Worm (Caenorhabditis elegans): ENCODE measurements around the gene clc-20.

clc-20 gene

DNA sequence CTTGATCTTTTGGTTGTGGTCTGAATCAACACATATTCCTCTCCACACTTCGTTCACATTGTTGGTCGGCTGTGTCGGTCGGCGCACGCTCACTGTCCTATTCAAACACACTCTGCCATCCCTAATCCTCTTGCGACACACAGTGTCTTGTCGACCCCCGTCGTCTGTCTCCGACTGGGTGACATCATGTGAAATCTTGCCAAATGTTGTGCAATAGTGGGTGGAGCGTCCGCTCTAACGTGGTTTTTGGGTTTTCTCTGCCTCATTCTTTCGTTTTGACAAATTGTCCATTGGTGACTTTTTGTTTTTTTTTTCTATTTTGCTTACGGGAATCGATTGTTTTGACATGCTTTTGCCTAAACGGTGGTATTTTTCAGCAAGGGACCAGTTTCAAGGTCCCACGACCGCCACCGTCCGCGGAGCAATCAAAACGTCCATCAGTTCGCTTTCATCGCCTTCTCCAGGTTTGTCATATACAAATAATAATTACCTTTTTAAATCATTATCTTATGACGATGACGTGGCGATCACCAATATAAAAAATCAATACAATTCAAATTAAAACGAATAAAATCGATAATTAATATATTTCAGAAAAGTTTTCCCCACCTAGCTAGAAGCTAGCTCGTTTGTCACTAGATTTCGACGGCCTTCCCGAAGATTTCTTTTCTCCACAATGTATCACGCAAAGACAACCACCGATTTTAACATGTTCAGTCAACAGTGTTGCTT is 38.5 kb upstream of the clc-20 start (continued):
- peak; percentile 43 for TF ChIP-seq ceh-90 (tag; optimal IDR thresholded peaks at IDR 0.05)
- TF ChIP-seq fkh-8 (tag; optimal IDR thresholded peaks at IDR 0.05), result peak; percentile 94
- peak; percentile 84 for TF ChIP-seq nhr-90 (tag; optimal IDR thresholded peaks at IDR 0.05; ENCODE audit: poor library complexity)
- TF ChIP-seq nhr-11 (tag; optimal IDR thresholded peaks at IDR 0.05), result peak; percentile 84
- TF ChIP-seq ces-1 (GFP tag; optimal IDR thresholded peaks at IDR 0.05), result no peak
- peak; percentile 86 for TF ChIP-seq rnt-1 (tag; optimal IDR thresholded peaks at IDR 0.05)
- TF ChIP-seq C34B4.2 (tag; optimal IDR thresholded peaks at IDR 0.05), result no peak
- TF ChIP-seq hpl-2 (GFP tag; optimal IDR thresholded peaks at IDR 0.05), result peak; percentile 56
- TF ChIP-seq C04F5.9 (tag; optimal IDR thresholded peaks at IDR 0.05), result no peak
- TF ChIP-seq zip-4 (GFP tag; optimal IDR thresholded peaks at IDR 0.05), result peak; percentile 92
- TF ChIP-seq nhr-85 (tag), result peak; percentile 97
- peak; percentile 83 for TF ChIP-seq isw-1 (GFP tag; IDR thresholded peaks at IDR 0.05)
- TF ChIP-seq Y116A8C.19 (tag; optimal IDR thresholded peaks at IDR 0.05; ENCODE audit: borderline replicate concordance), result no peak
- TF ChIP-seq lin-35 (GFP tag; optimal IDR thresholded peaks at IDR 0.05), result peak; percentile 79 to 89
- TF ChIP-seq dpl-1 (GFP tag; optimal IDR thresholded peaks at IDR 0.05), result peak; percentile 67 to 68 (median 67)
- peak; percentile 45; the same call in 1 of the 2 replicates for TF ChIP-seq ceh-88 (GFP tag; IDR thresholded peaks at IDR 0.05)
- TF ChIP-seq nhr-20 (tag; optimal IDR thresholded peaks at IDR 0.05), result peak; percentile 91
- TF ChIP-seq lin-39 (tag; optimal IDR thresholded peaks at IDR 0.05), result no peak
- no peak for TF ChIP-seq nhr-84 (tag; optimal IDR thresholded peaks at IDR 0.05)
- TF ChIP-seq vab-15 (tag; optimal IDR thresholded peaks at IDR 0.05), result no peak
- TF ChIP-seq unc-98 (GFP tag; IDR thresholded peaks at IDR 0.05), result no peak; the same call in 1 of the 2 replicates
- peak; percentile 63; the same call in 1 of the 2 replicates for TF ChIP-seq mab-9 (GFP tag; IDR thresholded peaks at IDR 0.05)
- TF ChIP-seq sptf-1 (tag; optimal IDR thresholded peaks at IDR 0.05), result no peak
- no peak for TF ChIP-seq nhr-76 (tag; optimal IDR thresholded peaks at IDR 0.05)
- no peak for TF ChIP-seq lin-15B (tag; optimal IDR thresholded peaks at IDR 0.05)
- peak; percentile 91 for TF ChIP-seq lin-13 (GFP tag; optimal IDR thresholded peaks at IDR 0.05)
- TF ChIP-seq ztf-11 (tag; optimal IDR thresholded peaks at IDR 0.05), result peak in 1 of 2 experiments; percentile 11
- TF ChIP-seq elt-2 (tag; optimal IDR thresholded peaks at IDR 0.05), result peak; percentile 63
- TF ChIP-seq nhr-19 (GFP tag; conservative IDR thresholded peaks at IDR 0.05), result peak; percentile 83
- TF ChIP-seq swsn-7 (tag; optimal IDR thresholded peaks at IDR 0.05), result peak; percentile 93
- TF ChIP-seq ama-1 (optimal IDR thresholded peaks at IDR 0.05), result peak; percentile 80
- peak; percentile 80 for TF ChIP-seq unc-130 (tag; optimal IDR thresholded peaks at IDR 0.05)
- peak; percentile 90 for TF ChIP-seq nhr-237 (tag; optimal IDR thresholded peaks at IDR 0.05)
- peak; percentile 85 for TF ChIP-seq fos-1 (tag; optimal IDR thresholded peaks at IDR 0.05)
- TF ChIP-seq unc-62 (GFP tag; optimal IDR thresholded peaks at IDR 0.05), result no peak
- TF ChIP-seq C16A3.4 (tag; optimal IDR thresholded peaks at IDR 0.05), result peak; percentile 94
- TF ChIP-seq lin-14 (GFP tag; optimal IDR thresholded peaks at IDR 0.05), result peak; percentile 99
- peak; percentile 75 to 97 (median 85) for TF ChIP-seq ceh-82 (tag; optimal IDR thresholded peaks at IDR 0.05)
- TF ChIP-seq nhr-12 (tag; optimal IDR thresholded peaks at IDR 0.05), result no peak
- peak in 1 of 2 experiments; percentile 97 for TF ChIP-seq mdl-1 (tag; optimal IDR thresholded peaks at IDR 0.05)
- no peak for TF ChIP-seq aha-1 (tag; optimal IDR thresholded peaks at IDR 0.05)
- TF ChIP-seq hlh-17 (GFP tag; optimal IDR thresholded peaks at IDR 0.05; ENCODE audit: borderline replicate concordance), result no peak
- TF ChIP-seq zag-1 (tag; optimal IDR thresholded peaks at IDR 0.05), result no peak

Measured in whole organism, L1 larva.